Fruit fly (Drosophila melanogaster): Measurements from ENCODE around the gene mbo.

DNA sequence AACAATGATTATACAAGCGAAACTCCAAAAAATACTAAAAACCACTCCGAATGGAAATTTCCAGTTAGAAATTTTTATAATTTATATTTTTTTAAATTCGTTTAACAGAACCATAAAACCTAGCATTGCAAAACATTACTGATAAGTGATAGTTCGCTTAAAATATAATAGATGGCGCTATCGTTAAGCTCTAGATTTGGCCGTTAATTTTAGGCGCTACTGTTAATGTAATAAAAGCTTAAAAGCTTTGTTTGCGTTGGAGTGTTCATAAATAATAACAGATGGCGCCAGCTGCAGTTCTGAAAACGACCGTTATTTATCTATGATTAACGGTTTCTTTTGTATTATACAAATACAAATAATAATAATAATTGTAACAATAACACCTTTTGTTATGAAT is 44.9 kb upstream of the mbo start:
- no peak for TF ChIP-seq CG8478 (optimal IDR thresholded peaks at IDR 0.05)
- peak; percentile 6 to 71 for TF ChIP-seq CTCF (optimal IDR thresholded peaks at IDR 0.05)

Data from S2 (cell line).